Worm (Caenorhabditis elegans) whole organism, L4 larva: ENCODE measurements around the gene M142.8.
A peak's percentile ranks its signal among the peaks of the same experiment; 100 is the strongest.

Experiments
- F44E2.7 ChIP-seq: fragments of 200-800 bp; sonication (Bioruptor generic); IDR thresholded peaks from 2 replicates; pipeline ENCODE4 v2.1.2; 2022; ENCODE audit warnings: missing genetic modification characterization, missing compliant biosample characterization
- Y105C5A.15 ChIP-seq: fragments of 200-800 bp; sonication (Bioruptor generic); IDR thresholded peaks from 2 replicates; pipeline ENCODE4 v1.3.6; 2022; ENCODE audit warnings: missing genetic modification characterization, missing compliant biosample characterization
- Y5F2A.4 ChIP-seq: fragments of 200-800 bp; sonication (Bioruptor generic); optimal IDR thresholded peaks from 2 replicates; lab custom pipeline; 2018; ENCODE audit warnings: mild to moderate bottlenecking, missing genetic modification characterization, missing compliant biosample characterization
- ZK337.2 ChIP-seq: fragments of 200-800 bp; sonication (Bioruptor generic); IDR thresholded peaks from 2 replicates; pipeline ENCODE4 v1.3.6; 2022; ENCODE audit warnings: missing genetic modification reagents, missing genetic modification characterization, missing compliant biosample characterization
- aha-1 ChIP-seq: fragments of 150-350 bp; peaks from one replicate; lab custom pipeline; 2014; ENCODE audit warnings: missing biosample characterization, missing genetic modification characterization
- aly-2 ChIP-seq: sonication (generic microtip); optimal IDR thresholded peaks from 2 replicates; lab custom pipeline; 2018; ENCODE audit warnings: missing biosample characterization, missing genetic modification characterization
- ceh-28 ChIP-seq: fragments of 150-350 bp; optimal IDR thresholded peaks from 2 replicates; lab custom pipeline; 2014; ENCODE audit warnings: missing biosample characterization, missing genetic modification reagents, missing genetic modification characterization
- ces-1 ChIP-seq: fragments of 150-350 bp; sonication (generic microtip); optimal IDR thresholded peaks from 4 replicates; lab custom pipeline; 2014; ENCODE audit warnings: missing biosample characterization, missing genetic modification reagents, missing genetic modification characterization
- egl-43 ChIP-seq: fragments of 200-800 bp; sonication (Bioruptor generic); IDR thresholded peaks from 2 replicates; pipeline ENCODE4 v1.3.6; 2022; ENCODE audit warnings: missing genetic modification reagents, missing genetic modification characterization, missing compliant biosample characterization
- hlh-11 ChIP-seq: fragments of 200-800 bp; sonication (Bioruptor generic); optimal IDR thresholded peaks from 2 replicates; lab custom pipeline; 2018; ENCODE audit warnings: mild to moderate bottlenecking, missing genetic modification characterization, missing compliant biosample characterization
- jun-1 ChIP-seq: fragments of 150-350 bp; optimal IDR thresholded peaks from 2 replicates; lab custom pipeline; 2014; ENCODE audit warnings: missing biosample characterization, missing genetic modification reagents, missing genetic modification characterization
- lim-7 ChIP-seq: fragments of 200-800 bp; sonication (Bioruptor generic); IDR thresholded peaks from 2 replicates; pipeline ENCODE4 v1.3.6; 2022; ENCODE audit warnings: missing genetic modification characterization, missing compliant biosample characterization
- lin-13 ChIP-seq: fragments of 150-350 bp; optimal IDR thresholded peaks from 2 replicates; lab custom pipeline; 2014; ENCODE audit warnings: missing biosample characterization, missing genetic modification reagents, missing genetic modification characterization
- lin-38 ChIP-seq: fragments of 200-800 bp; sonication (Bioruptor generic); IDR thresholded peaks from 2 replicates; pipeline ENCODE4 v1.3.6; 2022; ENCODE audit warnings: missing genetic modification reagents, missing genetic modification characterization, missing compliant biosample characterization
- lir-3 ChIP-seq: sonication (generic microtip); optimal IDR thresholded peaks from 2 replicates; lab custom pipeline; 2016; ENCODE audit warnings: mild to moderate bottlenecking, missing genetic modification characterization, missing compliant biosample characterization
- lsy-2 ChIP-seq, 2 experiments: fragments of 150-350 bp in 1 of 2; sonication (generic microtip) in 1 of 2; optimal IDR thresholded peaks; 2 replicates each; lab custom pipeline; 2014 to 2017; ENCODE audit warnings: missing biosample characterization in 2 of 2, missing genetic modification characterization in 2 of 2
- nhr-48 ChIP-seq: sonication (generic microtip); optimal IDR thresholded peaks from 2 replicates; lab custom pipeline; 2016; ENCODE audit warnings: mild to moderate bottlenecking, missing genetic modification characterization, missing compliant biosample characterization
- nhr-77 ChIP-seq: fragments of 150-350 bp; optimal IDR thresholded peaks from 2 replicates; lab custom pipeline; 2014; ENCODE audit warnings: missing biosample characterization, missing genetic modification characterization
- pha-4 ChIP-seq, 2 experiments: fragments of 150-350 bp in 1 of 2; fragments of 200-800 bp in 1 of 2; sonication (Bioruptor generic) in 1 of 2; IDR thresholded peaks in 1 of 2; optimal IDR thresholded peaks in 1 of 2; 2 replicates each; pipeline versions ENCODE4 v1.3.6 to Lab custom; 2014 to 2022; ENCODE audit warnings: missing genetic modification characterization in 2 of 2, missing genetic modification reagents in 2 of 2, missing biosample characterization in 1 of 2, missing compliant biosample characterization in 1 of 2
- set-16 ChIP-seq: fragments of 200-800 bp; sonication (Bioruptor generic); IDR thresholded peaks from 2 replicates; pipeline ENCODE4 v1.3.6; 2022; ENCODE audit warnings: missing genetic modification reagents, missing genetic modification characterization, missing compliant biosample characterization
- snpc-1.2 ChIP-seq: fragments of 200-800 bp; sonication (Bioruptor generic); IDR thresholded peaks from 2 replicates; pipeline ENCODE4 v1.3.6; 2022; ENCODE audit warnings: missing genetic modification reagents, missing genetic modification characterization, missing compliant biosample characterization
- spr-3 ChIP-seq: fragments of 200-800 bp; sonication (Bioruptor generic); optimal IDR thresholded peaks from 2 replicates; lab custom pipeline; 2018; ENCODE audit warnings: mild to moderate bottlenecking, missing genetic modification characterization, missing compliant biosample characterization
- unc-62 ChIP-seq, 3 experiments: fragments of 150-350 bp in 1 of 3; sonication (generic microtip); optimal IDR thresholded peaks in 2 of 3; peaks in 1 of 3; 1 replicate in 1 of 3; 2 replicates in 2 of 3; lab custom pipeline; 2014 to 2017; ENCODE audit warnings: missing biosample characterization in 3 of 3, missing genetic modification characterization in 3 of 3, missing genetic modification reagents in 3 of 3, missing genotype in 1 of 3
- vab-7 ChIP-seq: fragments of 200-800 bp; sonication (Bioruptor generic); IDR thresholded peaks from 2 replicates; pipeline ENCODE4 v1.3.6; 2022; ENCODE audit warnings: missing genetic modification reagents, missing genetic modification characterization, missing compliant biosample characterization
- zip-11 ChIP-seq: fragments of 200-800 bp; sonication (Bioruptor generic); IDR thresholded peaks from 2 replicates; pipeline ENCODE4 v1.3.6; 2022; ENCODE audit warnings: missing genetic modification characterization, missing compliant biosample characterization
- ztf-11 ChIP-seq: fragments of 150-350 bp; optimal IDR thresholded peaks from 2 replicates; lab custom pipeline; 2014; ENCODE audit warnings: missing biosample characterization, missing genetic modification characterization

Gene M142.8

ce11 chrIII:10939184-10939583, 5.8 kb downstream of the M142.8 start:
- TF ChIP-seq ztf-11 (tag; lab: Kevin White, UChicago) (no peak), set-16 (GFP tag; lab: Robert Waterston, UW) (peak; percentile 82)

ce11 chrIII:10942905-10943304, 9.5 kb downstream of the M142.8 start:
- no peak for TF ChIP-seq lim-7 (GFP tag; lab: Robert Waterston, UW)
- TF ChIP-seq aha-1 (tag; lab: Kevin White, UChicago), result peak; percentile 92

ce11 chrIII:10945537-10945936, 12.1 kb downstream of the M142.8 start:
- peak; percentile 93 for TF ChIP-seq aha-1 (tag; lab: Kevin White, UChicago)
- TF ChIP-seq vab-7 (GFP tag; lab: Robert Waterston, UW), result no peak

- TF ChIP-seq zip-11 (no peak), pha-4 (GFP tag; IDR thresholded peaks at IDR 0.05; lab: Robert Waterston, UW) (0 out of 2 replicates have a peak, but pooled peaks have one; percentile 10), pha-4 (tag; optimal IDR thresholded peaks at IDR 0.05; lab: Kevin White, UChicago) (no peak)
Measured at ce11 chrIII:10947155-10947554, 13.7 kb downstream of the M142.8 start, which contains the start of gene strd-1. TSS of gene strd-1 (plus strand) at chrIII:10947455.

ce11 chrIII:10951713-10952112, 18.3 kb downstream of the M142.8 start:
- peak; percentile 36 for TF ChIP-seq set-16 (GFP tag; lab: Robert Waterston, UW)
- peak; percentile 93 for TF ChIP-seq aha-1 (tag; lab: Kevin White, UChicago)
- TF ChIP-seq egl-43, result 0 out of 2 replicates have a peak, but pooled peaks have one; percentile 20
- TF ChIP-seq nhr-77 (tag; lab: Kevin White, UChicago), result no peak

ce11 chrIII:10953160-10953559, 19.7 kb downstream of the M142.8 start, which contains the start of gene zig-5:
TSS of gene zig-5 (minus strand) at chrIII:10953508.
- TF ChIP-seq Y5F2A.4 (GFP tag; lab: Kevin White, UChicago) (no peak), ceh-28 (tag; lab: Kevin White, UChicago) (peak; percentile 81)

- TF ChIP-seq aha-1 (tag; lab: Kevin White, UChicago), result peak; percentile 94
- TF ChIP-seq Y105C5A.15 (GFP tag; lab: Robert Waterston, UW), result no peak
- no peak for TF ChIP-seq snpc-1.2 (GFP tag; lab: Robert Waterston, UW)
- TF ChIP-seq spr-3, result no peak
- TF ChIP-seq lir-3 (tag; lab: Kevin White, UChicago), result no peak
- TF ChIP-seq ZK337.2 (GFP tag; lab: Robert Waterston, UW), result no peak
- TF ChIP-seq hlh-11 (tag; lab: Kevin White, UChicago), result no peak
- no peak for TF ChIP-seq lin-13 (GFP tag; lab: Kevin White, UChicago)
- TF ChIP-seq ces-1, result no peak
- TF ChIP-seq aly-2 (tag; lab: Kevin White, UChicago), result no peak
- TF ChIP-seq nhr-48 (tag; lab: Kevin White, UChicago), result no peak
- no peak for TF ChIP-seq nhr-77 (tag; lab: Kevin White, UChicago)
- TF ChIP-seq lin-38 (GFP tag; lab: Robert Waterston, UW), result 0 out of 2 replicates have a peak, but pooled peaks have one; percentile 15
Measured at ce11 chrIII:10957236-10957635, 23.8 kb downstream of the M142.8 start.

- TF ChIP-seq jun-1, result no peak
- no peak for TF ChIP-seq F44E2.7 (GFP tag; lab: Robert Waterston, UW)
- TF ChIP-seq unc-62 (GFP tag; optimal IDR thresholded peaks at IDR 0.05 in 1 of 2; lab: Kevin White, UChicago), result peak in 1 of 2 experiments; percentile 93
- TF ChIP-seq unc-62 (tag; optimal IDR thresholded peaks at IDR 0.05; lab: Kevin White, UChicago), result no peak
- no peak for TF ChIP-seq lsy-2 (tag; optimal IDR thresholded peaks at IDR 0.05; lab: Kevin White, UChicago)
Measured at ce11 chrIII:10957710-10958109, 24.3 kb downstream of the M142.8 start.
